Worm (Caenorhabditis elegans) whole organism, L3 larva: ENCODE results near the gene ttc-4.

Experiments used
- R02D3.7 ChIP-seq: fragments of 150-350 bp; optimal IDR thresholded peaks from 2 replicates; lab custom pipeline; 2014; ENCODE audit warnings: missing biosample characterization, missing genetic modification characterization
- ZK546.5 ChIP-seq: sonication (generic microtip); optimal IDR thresholded peaks from 2 replicates; lab custom pipeline; 2017; ENCODE audit warnings: missing biosample characterization, missing genetic modification characterization
- ceh-28 ChIP-seq: fragments of 150-350 bp; optimal IDR thresholded peaks from 2 replicates; lab custom pipeline; 2014; ENCODE audit warnings: missing biosample characterization, missing genetic modification reagents, missing genetic modification characterization
- ceh-82 ChIP-seq: fragments of 150-350 bp; optimal IDR thresholded peaks from 2 replicates; lab custom pipeline; 2014; ENCODE audit warnings: missing biosample characterization, missing genetic modification characterization
- ceh-9 ChIP-seq: sonication (generic microtip); optimal IDR thresholded peaks from 2 replicates; lab custom pipeline; 2018; ENCODE audit warnings: missing biosample characterization, missing genetic modification characterization
- daf-12 ChIP-seq: fragments of 150-350 bp; optimal IDR thresholded peaks from 2 replicates; lab custom pipeline; 2014; ENCODE audit warnings: missing biosample characterization, missing genetic modification reagents, missing genetic modification characterization
- egl-27 ChIP-seq: sonication (generic microtip); optimal IDR thresholded peaks from 4 replicates; lab custom pipeline; 2017; ENCODE audit warnings: missing biosample characterization, missing genetic modification reagents, missing genetic modification characterization
- egl-5 ChIP-seq: fragments of 150-350 bp; optimal IDR thresholded peaks from 2 replicates; lab custom pipeline; 2017; ENCODE audit warnings: missing biosample characterization, missing genetic modification reagents, missing genetic modification characterization, inconsistent platforms
- elt-1 ChIP-seq: fragments of 150-350 bp; optimal IDR thresholded peaks from 2 replicates; lab custom pipeline; 2014; ENCODE audit warnings: missing biosample characterization, missing genetic modification characterization
- elt-2 ChIP-seq: sonication (generic microtip); optimal IDR thresholded peaks from 2 replicates; lab custom pipeline; 2016; ENCODE audit warnings: missing genetic modification reagents, mild to moderate bottlenecking, missing genetic modification characterization, missing compliant biosample characterization
- elt-3 ChIP-seq, 3 experiments: fragments of 150-350 bp in 1 of 3; sonication (generic microtip) in 2 of 3; optimal IDR thresholded peaks; 2 replicates in 2 of 3; 4 replicates in 1 of 3; lab custom pipeline; 2014 to 2017; ENCODE audit warnings: missing biosample characterization in 3 of 3, missing genetic modification characterization in 3 of 3
- eor-1 ChIP-seq, 2 experiments: fragments of 150-350 bp; optimal IDR thresholded peaks; 2 replicates each; lab custom pipeline; 2014 to 2018; ENCODE audit warnings: missing biosample characterization in 2 of 2, missing genetic modification characterization in 2 of 2
- fkh-10 ChIP-seq: sonication (generic microtip); optimal IDR thresholded peaks from 2 replicates; lab custom pipeline; 2017; ENCODE audit warnings: missing biosample characterization, missing genetic modification reagents, missing genetic modification characterization
- fos-1 ChIP-seq: fragments of 150-350 bp; optimal IDR thresholded peaks from 2 replicates; lab custom pipeline; 2014; ENCODE audit warnings: missing biosample characterization, missing genetic modification characterization
- hmg-11 ChIP-seq: sonication (generic microtip); optimal IDR thresholded peaks from 2 replicates; lab custom pipeline; 2016; ENCODE audit warnings: missing genetic modification characterization, missing compliant biosample characterization
- lin-39 ChIP-seq: fragments of 150-350 bp; optimal IDR thresholded peaks from 2 replicates; lab custom pipeline; 2018; ENCODE audit warnings: missing biosample characterization, missing genetic modification reagents, missing genetic modification characterization
- mdl-1 ChIP-seq: fragments of 150-350 bp; optimal IDR thresholded peaks from 2 replicates; lab custom pipeline; 2014; ENCODE audit warnings: missing biosample characterization, missing genetic modification characterization
- mml-1 ChIP-seq: fragments of 150-350 bp; sonication (generic microtip); optimal IDR thresholded peaks from 3 replicates; lab custom pipeline; 2014; ENCODE audit warnings: missing biosample characterization, missing genetic modification characterization
- nhr-11 ChIP-seq: fragments of 150-350 bp; optimal IDR thresholded peaks from 2 replicates; lab custom pipeline; 2014; ENCODE audit warnings: missing biosample characterization, missing genetic modification characterization
- nhr-12 ChIP-seq: fragments of 150-350 bp; optimal IDR thresholded peaks from 2 replicates; lab custom pipeline; 2014; ENCODE audit warnings: missing biosample characterization, missing genetic modification characterization
- nhr-23 ChIP-seq: fragments of 150-350 bp; optimal IDR thresholded peaks from 2 replicates; lab custom pipeline; 2014; ENCODE audit warnings: missing biosample characterization, missing genetic modification reagents, missing genetic modification characterization
- nhr-237 ChIP-seq: fragments of 150-350 bp; optimal IDR thresholded peaks from 2 replicates; lab custom pipeline; 2014; ENCODE audit warnings: missing biosample characterization, missing genetic modification characterization
- nhr-25 ChIP-seq: sonication (generic microtip); optimal IDR thresholded peaks from 2 replicates; lab custom pipeline; 2017; ENCODE audit warnings: missing biosample characterization, missing genetic modification characterization
- nhr-28 ChIP-seq: fragments of 150-350 bp; optimal IDR thresholded peaks from 2 replicates; lab custom pipeline; 2014; ENCODE audit warnings: missing biosample characterization, missing genetic modification characterization
- nhr-43 ChIP-seq: sonication (generic microtip); optimal IDR thresholded peaks from 2 replicates; lab custom pipeline; 2016; ENCODE audit warnings: mild to moderate bottlenecking, missing genetic modification characterization, missing compliant biosample characterization; ENCODE audit not compliant: poor library complexity, severe bottlenecking
- nhr-76 ChIP-seq: fragments of 150-350 bp; sonication (generic microtip); optimal IDR thresholded peaks from 5 replicates; lab custom pipeline; 2014; ENCODE audit warnings: missing biosample characterization, missing genetic modification characterization
- pha-4 ChIP-seq: fragments of 150-350 bp; optimal IDR thresholded peaks from 2 replicates; lab custom pipeline; 2014; ENCODE audit warnings: missing biosample characterization, missing genetic modification reagents, missing genetic modification characterization
- pqm-1 ChIP-seq: fragments of 150-350 bp; optimal IDR thresholded peaks from 2 replicates; lab custom pipeline; 2017; ENCODE audit warnings: missing biosample characterization, missing genetic modification characterization, inconsistent platforms
- tbx-2 ChIP-seq: sonication (generic microtip); optimal IDR thresholded peaks from 2 replicates; lab custom pipeline; 2016; ENCODE audit warnings: mild to moderate bottlenecking, missing genetic modification characterization, missing compliant biosample characterization
- unc-62 ChIP-seq: fragments of 150-350 bp; sonication (generic microtip); optimal IDR thresholded peaks from 4 replicates; lab custom pipeline; 2014; ENCODE audit warnings: missing biosample characterization, missing genetic modification reagents, missing genetic modification characterization
- ztf-11 ChIP-seq: fragments of 150-350 bp; optimal IDR thresholded peaks from 2 replicates; lab custom pipeline; 2014; ENCODE audit warnings: missing biosample characterization, missing genetic modification characterization
- ztf-4 ChIP-seq: fragments of 150-350 bp; optimal IDR thresholded peaks from 2 replicates; lab custom pipeline; 2014; ENCODE audit warnings: missing biosample characterization, missing genetic modification characterization

ttc-4 gene

ce11 chrII:5554317-5554716 is 40.2 kb upstream of the ttc-4 start, which contains the start of gene ins-12:
ins-12 (plus strand) TSS chrII:5554617.
- TF ChIP-seq ztf-4 (no peak), hmg-11 (tag; lab: Kevin White, UChicago) (no peak), nhr-76 (tag; lab: Kevin White, UChicago) (no peak), mml-1 (tag; lab: Kevin White, UChicago) (no peak), mdl-1 (tag; lab: Kevin White, UChicago) (no peak), tbx-2 (no peak)
- TF ChIP-seq, all 47 proteins: peak for 0

ce11 chrII:5554788-5555187 is 39.7 kb upstream of the ttc-4 start:
- peak; percentile 33 for TF ChIP-seq elt-2 (tag; lab: Kevin White, UChicago)
- no peak for TF ChIP-seq nhr-43
- peak; percentile 24 for TF ChIP-seq pqm-1 (tag; lab: Kevin White, UChicago)

DNA sequence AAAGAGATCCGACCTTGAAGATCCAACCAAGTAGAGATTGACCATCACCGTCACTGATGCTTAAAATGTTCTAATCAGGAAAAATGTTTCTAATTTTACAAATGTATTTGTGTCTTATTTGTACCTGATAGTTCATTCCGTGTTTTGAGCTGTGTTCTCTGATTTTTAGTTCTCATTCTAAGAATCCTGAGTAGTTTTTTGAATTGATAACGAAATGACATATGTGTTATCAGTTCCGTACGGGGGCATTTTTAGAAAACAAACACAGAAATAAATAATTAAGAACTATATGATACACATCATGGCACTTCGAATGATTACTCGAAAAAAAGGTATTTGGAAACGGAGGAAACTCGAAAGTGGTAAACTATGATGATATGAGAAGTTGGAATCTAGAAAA is 39.0 kb upstream of the ttc-4 start:
- no peak for TF ChIP-seq ceh-9 (tag; lab: Kevin White, UChicago)
- TF ChIP-seq fkh-10 (GFP tag; lab: Kevin White, UChicago) = no peak
- peak; percentile 72 for TF ChIP-seq elt-2 (tag; lab: Kevin White, UChicago)
- no peak for TF ChIP-seq pha-4
- no peak for TF ChIP-seq egl-27 (tag; lab: Kevin White, UChicago)
- no peak for TF ChIP-seq R02D3.7 (tag; lab: Kevin White, UChicago)
- TF ChIP-seq elt-1 (tag; lab: Kevin White, UChicago) = no peak

ce11 chrII:5556431-5556830 is 38.1 kb upstream of the ttc-4 start, which contains the start of gene ins-11:
ins-11 (plus strand) TSS chrII:5556731.
- TF ChIP-seq egl-5 (tag; lab: Kevin White, UChicago) (no peak), egl-27 (tag; lab: Kevin White, UChicago) (no peak), ceh-28 (tag; lab: Kevin White, UChicago) (no peak)
- TF ChIP-seq, all 47 proteins: peak for 0

ce11 chrII:5557134-5557533 is 37.4 kb upstream of the ttc-4 start:
- peak; percentile 76 for TF ChIP-seq pqm-1 (tag; lab: Kevin White, UChicago)
- TF ChIP-seq nhr-43 = no peak
- no peak for TF ChIP-seq egl-27 (tag; lab: Kevin White, UChicago)
- TF ChIP-seq elt-2 (tag; lab: Kevin White, UChicago) = peak; percentile 95

DNA sequence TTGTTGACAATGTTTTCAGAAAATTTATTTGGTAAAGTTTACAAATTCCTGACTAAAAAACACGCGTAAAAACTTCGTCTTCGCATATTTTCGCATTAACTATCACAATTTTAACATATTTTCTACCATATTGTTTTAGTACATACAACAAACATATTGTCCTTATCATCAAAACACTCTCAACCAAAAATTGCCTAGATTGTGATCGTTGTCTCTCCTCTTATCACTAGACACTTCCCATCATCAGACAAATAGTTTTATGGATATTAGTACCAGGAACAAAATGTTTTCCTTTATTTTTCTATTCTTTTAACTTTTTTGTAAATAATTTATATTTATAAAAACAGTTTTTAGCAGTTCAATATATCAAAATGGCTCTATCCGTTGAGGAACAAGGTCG is 33.1 kb upstream of the ttc-4 start, which contains the start of gene C17C3.3:
C17C3.3 (plus strand) TSS at position 346 of the 400 bp plus-strand sequence.
- peak; percentile 46 for TF ChIP-seq pha-4
- TF ChIP-seq pqm-1 (tag; lab: Kevin White, UChicago) = peak; percentile 67
- TF ChIP-seq lin-39 (tag; lab: Kevin White, UChicago) = no peak
- peak; percentile 88 for TF ChIP-seq elt-2 (tag; lab: Kevin White, UChicago)

- TF ChIP-seq daf-12 (tag; lab: Kevin White, UChicago) (no peak), ztf-11 (tag; lab: Kevin White, UChicago) (no peak), ceh-82 (no peak), pha-4 (no peak), nhr-11 (tag; lab: Kevin White, UChicago) (no peak), hmg-11 (tag; lab: Kevin White, UChicago) (no peak), elt-3 (tag; optimal IDR thresholded peaks at IDR 0.05; lab: Kevin White, UChicago) (no peak), nhr-12 (tag; lab: Kevin White, UChicago) (no peak), nhr-25 (tag; lab: Kevin White, UChicago) (no peak), fos-1 (no peak), nhr-23 (no peak), nhr-76 (tag; lab: Kevin White, UChicago) (no peak)
- TF ChIP-seq, all 47 proteins: peak for 0
Observed at ce11 chrII:5565082-5565623, 29.4 kb upstream of the ttc-4 start.

DNA sequence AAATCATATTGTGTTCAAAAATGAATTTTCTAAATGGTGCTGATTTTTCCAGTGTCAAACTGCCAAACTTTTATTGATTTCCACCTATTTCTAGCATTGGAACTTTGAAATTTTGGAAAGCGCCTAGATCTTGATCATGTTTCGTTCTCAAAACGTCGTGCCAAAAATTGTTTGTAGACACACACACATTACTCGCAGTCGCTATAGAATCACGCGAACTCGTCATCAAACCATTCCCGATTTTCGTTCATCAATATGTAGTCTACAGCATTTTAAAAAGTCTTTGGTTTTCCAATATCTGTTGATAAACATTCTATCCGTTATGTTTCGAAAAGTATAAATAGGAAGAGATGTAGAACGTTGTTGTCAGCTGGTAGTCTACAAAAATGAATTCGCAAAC is 24.2 kb upstream of the ttc-4 start, which contains the start of the genes C17C3.1 and C17C3.15:
C17C3.1 (plus strand) TSS at position 301 of the 400 bp plus-strand sequence.
C17C3.15 (plus strand) TSS at position 383 of the 400 bp plus-strand sequence.
- TF ChIP-seq nhr-76 (tag; lab: Kevin White, UChicago) = no peak
- TF ChIP-seq R02D3.7 (tag; lab: Kevin White, UChicago) = no peak
- TF ChIP-seq ceh-82 = no peak
- TF ChIP-seq pha-4 = no peak
- TF ChIP-seq elt-2 (tag; lab: Kevin White, UChicago) = no peak
- no peak for TF ChIP-seq eor-1 (tag; optimal IDR thresholded peaks at IDR 0.05; lab: Kevin White, UChicago)
- TF ChIP-seq nhr-25 (tag; lab: Kevin White, UChicago) = no peak
- no peak for TF ChIP-seq fkh-10 (GFP tag; lab: Kevin White, UChicago)
- TF ChIP-seq elt-1 (tag; lab: Kevin White, UChicago) = no peak
- no peak for TF ChIP-seq nhr-28
- no peak for TF ChIP-seq ztf-4
- TF ChIP-seq nhr-12 (tag; lab: Kevin White, UChicago) = no peak
- TF ChIP-seq ZK546.5 (tag; lab: Kevin White, UChicago) = no peak
- TF ChIP-seq egl-27 (tag; lab: Kevin White, UChicago) = no peak
- TF ChIP-seq unc-62 (GFP tag; lab: Kevin White, UChicago) = no peak
- TF ChIP-seq nhr-237 (tag; lab: Kevin White, UChicago) = no peak
